Worm (Caenorhabditis elegans): ENCODE results near the gene dhhc-6.

DNA sequence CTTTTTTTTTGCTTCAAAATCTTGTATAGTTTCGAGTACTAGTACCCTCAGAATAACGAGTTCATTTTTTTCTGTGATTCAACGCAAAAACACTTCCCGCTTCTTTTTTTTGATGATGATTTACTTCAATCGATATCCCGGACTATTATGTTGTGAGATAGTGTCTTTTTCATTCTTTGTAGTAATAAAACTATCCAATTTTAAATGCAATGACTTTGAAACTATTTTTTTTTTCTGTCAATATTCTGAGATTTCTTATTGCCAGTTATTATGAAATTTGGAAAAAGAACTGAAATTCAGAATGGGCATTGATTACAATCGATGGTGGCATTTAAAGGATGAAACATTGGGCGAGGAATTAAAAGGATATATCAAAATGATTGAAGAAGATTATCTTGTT is 19.2 kb upstream of the dhhc-6 start, which contains the start of gene M18.3:
- TF ChIP-seq unc-62 (GFP tag; optimal IDR thresholded peaks at IDR 0.05 in 1 of 2) (no peak), unc-62 (tag; optimal IDR thresholded peaks at IDR 0.05) (no peak), aha-1 (tag) (no peak), ztf-11 (tag; optimal IDR thresholded peaks at IDR 0.05) (no peak), mdl-1 (tag; optimal IDR thresholded peaks at IDR 0.05) (no peak), nhr-28 (tag; optimal IDR thresholded peaks at IDR 0.05) (no peak), egl-27 (tag; optimal IDR thresholded peaks at IDR 0.05) (no peak), snpc-4 (tag; optimal IDR thresholded peaks at IDR 0.05) (no peak), pqm-1 (tag; optimal IDR thresholded peaks at IDR 0.05) (no peak), skn-1 (tag; optimal IDR thresholded peaks at IDR 0.05) (no peak), hlh-30 (tag; optimal IDR thresholded peaks at IDR 0.05; ENCODE audit: insufficient read depth) (no peak), lsy-2 (tag; optimal IDR thresholded peaks at IDR 0.05) (no peak), ctbp-1 (GFP tag; IDR thresholded peaks at IDR 0.05) (no peak), nhr-76 (tag; optimal IDR thresholded peaks at IDR 0.05) (no peak)
